Fruit fly (Drosophila melanogaster): ENCODE data around the gene eIF2Bbeta.

eIF2Bbeta gene

dm6 chrX:2698064-2698894 is 6.1 kb upstream of the eIF2Bbeta start, which contains the start of the genes Spg7 and Lint-O (continued):
- TF ChIP-seq inv (GFP tag; IDR thresholded peaks at IDR 0.05; ENCODE audit: partially characterized antibody), result peak; percentile 53
- TF ChIP-seq CG2129 (GFP tag; IDR thresholded peaks at IDR 0.05; ENCODE audit: partially characterized antibody), result peak; percentile 23; the same call in 1 of the 2 replicates
- peak; percentile 83 for TF ChIP-seq CG34224 (GFP tag; IDR thresholded peaks at IDR 0.05; ENCODE audit: partially characterized antibody)
- peak; percentile 63 for TF ChIP-seq CG9437 (GFP tag; optimal IDR thresholded peaks at IDR 0.05)
- TF ChIP-seq unpg (GFP tag; optimal IDR thresholded peaks at IDR 0.05), result no peak
- peak; percentile 19 for TF ChIP-seq stwl (tag; optimal IDR thresholded peaks at IDR 0.05)
- TF ChIP-seq CG13424 (tag; optimal IDR thresholded peaks at IDR 0.05), result no peak
- TF ChIP-seq CG16815 (GFP tag; optimal IDR thresholded peaks at IDR 0.05), result no peak
- TF ChIP-seq GATAe (GFP tag; conservative IDR thresholded peaks at IDR 0.05), result no peak
- peak; percentile 70 for TF ChIP-seq tna (GFP tag; IDR thresholded peaks at IDR 0.05; ENCODE audit: partially characterized antibody)
- no peak for TF ChIP-seq Optix (GFP tag; IDR thresholded peaks at IDR 0.05)
- no peak for TF ChIP-seq chm (GFP tag; IDR thresholded peaks at IDR 0.05)
- TF ChIP-seq grau (tag; optimal IDR thresholded peaks at IDR 0.05), result no peak
- peak; percentile 82 for TF ChIP-seq CG6791 (GFP tag; IDR thresholded peaks at IDR 0.05; ENCODE audit: partially characterized antibody)
- peak; percentile 70; the same call in 2 of the 3 replicates for TF ChIP-seq HLH4C (GFP tag; IDR thresholded peaks at IDR 0.05; ENCODE audit: partially characterized antibody)
- TF ChIP-seq amos (GFP tag; IDR thresholded peaks at IDR 0.05; ENCODE audit: partially characterized antibody), result peak; percentile 76
- no peak for TF ChIP-seq CG17186 (GFP tag; optimal IDR thresholded peaks at IDR 0.05)
- no peak for TF ChIP-seq ro (GFP tag; IDR thresholded peaks at IDR 0.05)

DNA sequence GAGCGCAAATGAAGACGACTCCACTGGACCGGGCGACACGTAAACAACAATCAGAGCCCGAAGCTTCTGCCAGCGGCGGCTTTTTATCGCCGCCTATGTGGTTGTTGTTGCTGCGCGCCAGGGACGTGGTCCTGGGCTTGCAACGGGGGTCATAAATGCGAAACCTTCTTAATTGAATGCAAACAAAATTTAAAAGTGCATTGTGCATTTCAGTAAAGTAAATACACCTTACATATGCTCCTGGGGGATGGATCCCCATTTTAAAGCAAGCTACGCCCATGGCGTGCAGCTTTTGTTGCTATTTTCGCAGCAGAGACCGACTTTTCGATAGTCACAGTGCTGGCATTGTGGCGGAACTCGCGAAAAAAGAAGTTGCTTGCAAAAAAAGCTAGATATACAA is 678 bp upstream of the eIF2Bbeta start, which contains the start of gene Ugalt:
Gene Ugalt (minus strand): TSS at position 160 of the 400 bp plus-strand sequence.
- peak; percentile 100 for TF ChIP-seq CG17361 (GFP tag; IDR thresholded peaks at IDR 0.05)
- peak; percentile 100 for TF ChIP-seq unpg (GFP tag; optimal IDR thresholded peaks at IDR 0.05)
- TF ChIP-seq fd96Cb (tag; optimal IDR thresholded peaks at IDR 0.05), result peak; percentile 100
- peak; percentile 100 for TF ChIP-seq zen (tag; optimal IDR thresholded peaks at IDR 0.05)
- TF ChIP-seq eyg (GFP tag; optimal IDR thresholded peaks at IDR 0.05), result peak; percentile 100
- no peak for TF ChIP-seq CG16813 (GFP tag; IDR thresholded peaks at IDR 0.05; ENCODE audit: partially characterized antibody)
- TF ChIP-seq inv (GFP tag; IDR thresholded peaks at IDR 0.05; ENCODE audit: partially characterized antibody), result peak; percentile 34; the same call in 1 of the 2 replicates
- TF ChIP-seq NFAT (GFP tag; IDR thresholded peaks at IDR 0.05), result peak; percentile 100
- peak; percentile 100 for TF ChIP-seq Awh (GFP tag; IDR thresholded peaks at IDR 0.05)
- peak; percentile 100 for TF ChIP-seq MBD-R2 (GFP tag; IDR thresholded peaks at IDR 0.05)
- TF ChIP-seq Atf6 (GFP tag; IDR thresholded peaks at IDR 0.05), result peak; percentile 100
- TF ChIP-seq salm (tag; optimal IDR thresholded peaks at IDR 0.05), result peak; percentile 100
- peak; percentile 100 for TF ChIP-seq dan (GFP tag; IDR thresholded peaks at IDR 0.05)
- TF ChIP-seq Six4 (GFP tag; optimal IDR thresholded peaks at IDR 0.05), result peak; percentile 100
- peak; percentile 100 for TF ChIP-seq fd64A (GFP tag; optimal IDR thresholded peaks at IDR 0.05)
- peak; percentile 100 for TF ChIP-seq Side (GFP tag; optimal IDR thresholded peaks at IDR 0.05)
- TF ChIP-seq gsb (GFP tag; IDR thresholded peaks at IDR 0.05), result peak; percentile 100
- no peak for TF ChIP-seq pan (optimal IDR thresholded peaks at IDR 0.05)
- TF ChIP-seq pan (GFP tag; optimal IDR thresholded peaks at IDR 0.05 in 1 of 2, IDR thresholded peaks at IDR 0.05 in 1 of 2), result peak in 1 of 2 experiments; percentile 100
- peak; percentile 100 for TF ChIP-seq CG4424 (GFP tag; optimal IDR thresholded peaks at IDR 0.05)
- peak; percentile 100 for TF ChIP-seq CG18619 (GFP tag; optimal IDR thresholded peaks at IDR 0.05)
- peak; percentile 100 for TF ChIP-seq dpn (GFP tag; optimal IDR thresholded peaks at IDR 0.05)
- peak; percentile 100 for TF ChIP-seq wdn (GFP tag; IDR thresholded peaks at IDR 0.05)
- peak; percentile 100 for TF ChIP-seq Chrac-16 (GFP tag; optimal IDR thresholded peaks at IDR 0.05)
- peak; percentile 99 for TF ChIP-seq CG14710 (tag; optimal IDR thresholded peaks at IDR 0.05)
- TF ChIP-seq CG17829 (tag; optimal IDR thresholded peaks at IDR 0.05), result peak; percentile 100
- peak; percentile 100 for TF ChIP-seq CG17328 (GFP tag; IDR thresholded peaks at IDR 0.05)
- TF ChIP-seq Mes4 (GFP tag; optimal IDR thresholded peaks at IDR 0.05), result peak; percentile 100
- peak; percentile 57 for TF ChIP-seq zf30C (GFP tag; optimal IDR thresholded peaks at IDR 0.05)
- TF ChIP-seq sim (GFP tag; IDR thresholded peaks at IDR 0.05), result peak; percentile 100
- peak; percentile 100 for TF ChIP-seq onecut (GFP tag; IDR thresholded peaks at IDR 0.05)
- peak; percentile 100 for TF ChIP-seq CG10209 (GFP tag; optimal IDR thresholded peaks at IDR 0.05)
